Worm (Caenorhabditis elegans) whole organism, L3 larva: ENCODE results near the gene cyp-33B1.

Experiments
- ZK546.5 ChIP-seq: sonication (generic microtip); optimal IDR thresholded peaks from 2 replicates; lab custom pipeline; 2017; ENCODE audit warnings: missing biosample characterization, missing genetic modification characterization
- aly-2 ChIP-seq: fragments of 150-350 bp; optimal IDR thresholded peaks from 2 replicates; lab custom pipeline; 2014; ENCODE audit warnings: missing biosample characterization, missing genetic modification characterization
- ceh-16 ChIP-seq: sonication (generic microtip); optimal IDR thresholded peaks from 2 replicates; lab custom pipeline; 2017; ENCODE audit warnings: missing biosample characterization, missing genetic modification characterization
- ceh-82 ChIP-seq: fragments of 150-350 bp; optimal IDR thresholded peaks from 2 replicates; lab custom pipeline; 2014; ENCODE audit warnings: missing biosample characterization, missing genetic modification characterization
- ceh-9 ChIP-seq: sonication (generic microtip); optimal IDR thresholded peaks from 2 replicates; lab custom pipeline; 2018; ENCODE audit warnings: missing biosample characterization, missing genetic modification characterization
- daf-12 ChIP-seq: fragments of 150-350 bp; optimal IDR thresholded peaks from 2 replicates; lab custom pipeline; 2014; ENCODE audit warnings: missing biosample characterization, missing genetic modification reagents, missing genetic modification characterization
- elt-1 ChIP-seq: fragments of 150-350 bp; optimal IDR thresholded peaks from 2 replicates; lab custom pipeline; 2014; ENCODE audit warnings: missing biosample characterization, missing genetic modification characterization
- elt-3 ChIP-seq, 3 experiments: fragments of 150-350 bp in 1 of 3; sonication (generic microtip) in 2 of 3; optimal IDR thresholded peaks; 2 replicates in 2 of 3; 4 replicates in 1 of 3; lab custom pipeline; 2014 to 2017; ENCODE audit warnings: missing biosample characterization in 3 of 3, missing genetic modification characterization in 3 of 3
- eor-1 ChIP-seq, 2 experiments: fragments of 150-350 bp; optimal IDR thresholded peaks; 2 replicates each; lab custom pipeline; 2014 to 2018; ENCODE audit warnings: missing biosample characterization in 2 of 2, missing genetic modification characterization in 2 of 2
- fkh-2 ChIP-seq: fragments of 150-350 bp; optimal IDR thresholded peaks from 2 replicates; lab custom pipeline; 2014; ENCODE audit warnings: missing biosample characterization, missing genetic modification reagents, missing genetic modification characterization
- hmg-11 ChIP-seq: sonication (generic microtip); optimal IDR thresholded peaks from 2 replicates; lab custom pipeline; 2016; ENCODE audit warnings: missing genetic modification characterization, missing compliant biosample characterization
- jun-1 ChIP-seq: fragments of 150-350 bp; optimal IDR thresholded peaks from 2 replicates; lab custom pipeline; 2014; ENCODE audit warnings: missing biosample characterization, missing genetic modification reagents, missing genetic modification characterization
- lin-15B ChIP-seq: fragments of 150-350 bp; optimal IDR thresholded peaks from 2 replicates; lab custom pipeline; 2014; ENCODE audit warnings: missing biosample characterization, missing genetic modification characterization
- lsy-12 ChIP-seq: sonication (generic microtip); optimal IDR thresholded peaks from 2 replicates; lab custom pipeline; 2016; ENCODE audit warnings: mild to moderate bottlenecking, missing genetic modification characterization, missing compliant biosample characterization
- mdl-1 ChIP-seq: fragments of 150-350 bp; optimal IDR thresholded peaks from 2 replicates; lab custom pipeline; 2014; ENCODE audit warnings: missing biosample characterization, missing genetic modification characterization
- mml-1 ChIP-seq: fragments of 150-350 bp; sonication (generic microtip); optimal IDR thresholded peaks from 3 replicates; lab custom pipeline; 2014; ENCODE audit warnings: missing biosample characterization, missing genetic modification characterization
- nfya-1 ChIP-seq: sonication (generic microtip); optimal IDR thresholded peaks from 2 replicates; lab custom pipeline; 2017; ENCODE audit warnings: missing genetic modification characterization, mild to moderate bottlenecking, missing compliant biosample characterization, antibody characterized with exemption, moderate library complexity; ENCODE audit not compliant: insufficient read depth
- nhr-11 ChIP-seq: fragments of 150-350 bp; optimal IDR thresholded peaks from 2 replicates; lab custom pipeline; 2014; ENCODE audit warnings: missing biosample characterization, missing genetic modification characterization
- nhr-12 ChIP-seq: fragments of 150-350 bp; optimal IDR thresholded peaks from 2 replicates; lab custom pipeline; 2014; ENCODE audit warnings: missing biosample characterization, missing genetic modification characterization
- nhr-23 ChIP-seq: fragments of 150-350 bp; optimal IDR thresholded peaks from 2 replicates; lab custom pipeline; 2014; ENCODE audit warnings: missing biosample characterization, missing genetic modification reagents, missing genetic modification characterization
- nhr-237 ChIP-seq: fragments of 150-350 bp; optimal IDR thresholded peaks from 2 replicates; lab custom pipeline; 2014; ENCODE audit warnings: missing biosample characterization, missing genetic modification characterization
- nhr-25 ChIP-seq: sonication (generic microtip); optimal IDR thresholded peaks from 2 replicates; lab custom pipeline; 2017; ENCODE audit warnings: missing biosample characterization, missing genetic modification characterization
- nhr-28 ChIP-seq: fragments of 150-350 bp; optimal IDR thresholded peaks from 2 replicates; lab custom pipeline; 2014; ENCODE audit warnings: missing biosample characterization, missing genetic modification characterization
- nhr-43 ChIP-seq: sonication (generic microtip); optimal IDR thresholded peaks from 2 replicates; lab custom pipeline; 2016; ENCODE audit warnings: mild to moderate bottlenecking, missing genetic modification characterization, missing compliant biosample characterization; ENCODE audit not compliant: poor library complexity, severe bottlenecking
- nhr-76 ChIP-seq: fragments of 150-350 bp; sonication (generic microtip); optimal IDR thresholded peaks from 5 replicates; lab custom pipeline; 2014; ENCODE audit warnings: missing biosample characterization, missing genetic modification characterization
- nhr-77 ChIP-seq: fragments of 150-350 bp; optimal IDR thresholded peaks from 2 replicates; lab custom pipeline; 2014; ENCODE audit warnings: missing biosample characterization, missing genetic modification characterization
- pha-4 ChIP-seq: fragments of 150-350 bp; optimal IDR thresholded peaks from 2 replicates; lab custom pipeline; 2014; ENCODE audit warnings: missing biosample characterization, missing genetic modification reagents, missing genetic modification characterization
- pqm-1 ChIP-seq: fragments of 150-350 bp; optimal IDR thresholded peaks from 2 replicates; lab custom pipeline; 2017; ENCODE audit warnings: missing biosample characterization, missing genetic modification characterization, inconsistent platforms
- sea-2 ChIP-seq: fragments of 150-350 bp; sonication (generic microtip); optimal IDR thresholded peaks from 4 replicates; lab custom pipeline; 2014; ENCODE audit warnings: missing biosample characterization, missing genetic modification reagents, missing genetic modification characterization
- skn-1 ChIP-seq: fragments of 150-350 bp; optimal IDR thresholded peaks from 2 replicates; lab custom pipeline; 2014; ENCODE audit warnings: missing biosample characterization, missing genetic modification characterization
- unc-39 ChIP-seq: sonication (generic microtip); optimal IDR thresholded peaks from 4 replicates; lab custom pipeline; 2017; ENCODE audit warnings: missing biosample characterization, missing genetic modification characterization
- unc-62 ChIP-seq: fragments of 150-350 bp; sonication (generic microtip); optimal IDR thresholded peaks from 4 replicates; lab custom pipeline; 2014; ENCODE audit warnings: missing biosample characterization, missing genetic modification reagents, missing genetic modification characterization
- zag-1 ChIP-seq: fragments of 150-350 bp; optimal IDR thresholded peaks from 2 replicates; lab custom pipeline; 2014; ENCODE audit warnings: missing biosample characterization, missing genetic modification characterization
- ztf-11 ChIP-seq: fragments of 150-350 bp; optimal IDR thresholded peaks from 2 replicates; lab custom pipeline; 2014; ENCODE audit warnings: missing biosample characterization, missing genetic modification characterization

cyp-33B1 gene

DNA sequence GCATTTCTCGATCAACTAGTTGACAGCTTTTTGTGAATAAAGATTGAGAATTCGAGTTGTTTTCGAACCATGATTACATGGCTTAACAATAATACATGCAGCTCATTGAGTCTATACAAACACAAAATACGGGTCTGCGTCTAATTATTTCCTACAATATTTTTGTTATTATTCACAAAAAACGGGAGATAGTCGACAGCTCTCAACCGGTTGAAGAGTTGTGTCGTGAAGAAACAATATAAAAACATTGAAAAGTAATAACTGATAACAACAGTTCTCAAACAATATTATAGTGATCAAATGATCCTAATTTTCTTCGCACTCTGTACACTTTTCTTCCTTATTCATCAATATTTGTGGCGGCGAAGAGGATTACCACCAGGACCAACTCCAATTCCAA lies at the start of gene cyp-33B1:
cyp-33B1 (plus strand) TSS at position 301 of the 400 bp plus-strand sequence.
- no peak for TF ChIP-seq ZK546.5
- no peak for TF ChIP-seq sea-2
- TF ChIP-seq nfya-1 (tag; lab: Kevin White, UChicago), result no peak
- TF ChIP-seq pha-4, result no peak
- no peak for TF ChIP-seq nhr-25 (tag; lab: Kevin White, UChicago)
- no peak for TF ChIP-seq ztf-11 (tag; lab: Kevin White, UChicago)
- no peak for TF ChIP-seq ceh-16
- no peak for TF ChIP-seq hmg-11 (tag; lab: Kevin White, UChicago)
- no peak for TF ChIP-seq nhr-12 (tag; lab: Kevin White, UChicago)
- no peak for TF ChIP-seq aly-2 (tag; lab: Kevin White, UChicago)
- no peak for TF ChIP-seq unc-39 (tag; lab: Kevin White, UChicago)
- TF ChIP-seq unc-62 (GFP tag; lab: Kevin White, UChicago), result no peak
- TF ChIP-seq mdl-1 (tag; lab: Kevin White, UChicago), result no peak
- TF ChIP-seq, all 47 proteins: peak for 0

DNA sequence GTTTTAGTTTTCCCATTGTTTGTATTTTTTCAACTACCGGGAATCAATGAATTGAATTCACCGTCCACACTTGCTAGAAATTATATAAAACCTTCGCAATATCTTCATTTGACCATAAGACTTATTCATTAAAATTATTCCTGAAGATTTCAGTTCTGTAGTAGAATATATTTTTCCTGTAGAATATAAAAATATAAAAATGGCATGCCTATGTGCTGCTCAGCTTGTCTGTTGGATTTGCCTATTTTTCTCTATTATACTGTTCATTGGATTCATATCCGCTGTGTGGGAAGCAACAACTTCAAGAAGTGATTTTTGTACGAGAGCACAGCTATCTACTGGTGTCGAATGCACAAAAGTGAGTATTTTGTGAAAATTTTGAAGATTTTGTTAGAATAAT lies 49.5 kb upstream of the cyp-33B1 start, which contains the start of gene F59E11.6:
F59E11.6 (plus strand) TSS at position 111 of the 400 bp plus-strand sequence.
- TF ChIP-seq mml-1 (tag; lab: Kevin White, UChicago), result no peak
- no peak for TF ChIP-seq zag-1 (tag; lab: Kevin White, UChicago)
- TF ChIP-seq nhr-76 (tag; lab: Kevin White, UChicago), result no peak
- no peak for TF ChIP-seq pqm-1 (tag; lab: Kevin White, UChicago)
- TF ChIP-seq nhr-77 (tag; lab: Kevin White, UChicago), result no peak
- no peak for TF ChIP-seq ceh-9 (tag; lab: Kevin White, UChicago)
- TF ChIP-seq lin-15B (tag; lab: Kevin White, UChicago), result no peak
- no peak for TF ChIP-seq fkh-2
- no peak for TF ChIP-seq nfya-1 (tag; lab: Kevin White, UChicago)
- no peak for TF ChIP-seq ceh-16
- TF ChIP-seq ceh-82 (tag; lab: Kevin White, UChicago), result no peak
- no peak for TF ChIP-seq nhr-23 (tag; lab: Kevin White, UChicago)
- TF ChIP-seq aly-2 (tag; lab: Kevin White, UChicago), result no peak
- no peak for TF ChIP-seq lsy-12 (tag; lab: Kevin White, UChicago)
- TF ChIP-seq skn-1 (tag; lab: Kevin White, UChicago), result no peak
- no peak for TF ChIP-seq nhr-25 (tag; lab: Kevin White, UChicago)
- no peak for TF ChIP-seq nhr-237 (tag; lab: Kevin White, UChicago)
- TF ChIP-seq ztf-11 (tag; lab: Kevin White, UChicago), result no peak
- TF ChIP-seq pha-4, result no peak
- TF ChIP-seq nhr-11 (tag; lab: Kevin White, UChicago), result no peak

DNA sequence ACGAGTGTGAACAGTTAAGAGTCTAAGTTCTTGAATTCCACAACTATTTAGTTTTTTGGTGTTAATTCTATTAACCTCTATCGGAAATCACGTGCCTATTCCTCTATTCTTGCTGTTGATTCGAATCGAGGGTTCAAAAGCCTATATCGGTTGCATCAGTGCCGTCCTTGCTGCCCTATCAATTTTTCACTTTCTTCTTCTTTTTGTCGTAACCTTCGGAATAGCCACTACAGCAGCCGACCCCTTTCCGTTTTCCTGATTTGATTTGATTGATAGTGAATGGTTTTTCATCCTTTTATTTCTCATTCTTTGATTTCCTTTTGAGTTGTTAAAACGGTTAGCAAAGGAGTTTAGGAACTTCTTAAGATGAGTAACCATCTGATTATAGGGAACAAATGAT lies 46.9 kb upstream of the cyp-33B1 start:
- TF ChIP-seq nhr-25 (tag; lab: Kevin White, UChicago), result peak; percentile 16
- TF ChIP-seq daf-12 (tag; lab: Kevin White, UChicago), result no peak
- TF ChIP-seq elt-3 (tag; optimal IDR thresholded peaks at IDR 0.05; lab: Kevin White, UChicago), result peak in 2 of 3 experiments; percentile 21 to 33
- peak; percentile 68 for TF ChIP-seq nhr-43 (tag; lab: Kevin White, UChicago)
- TF ChIP-seq pqm-1 (tag; lab: Kevin White, UChicago), result no peak
- TF ChIP-seq nhr-23 (tag; lab: Kevin White, UChicago), result peak; percentile 52
- TF ChIP-seq, all 47 proteins: peak for 4

DNA sequence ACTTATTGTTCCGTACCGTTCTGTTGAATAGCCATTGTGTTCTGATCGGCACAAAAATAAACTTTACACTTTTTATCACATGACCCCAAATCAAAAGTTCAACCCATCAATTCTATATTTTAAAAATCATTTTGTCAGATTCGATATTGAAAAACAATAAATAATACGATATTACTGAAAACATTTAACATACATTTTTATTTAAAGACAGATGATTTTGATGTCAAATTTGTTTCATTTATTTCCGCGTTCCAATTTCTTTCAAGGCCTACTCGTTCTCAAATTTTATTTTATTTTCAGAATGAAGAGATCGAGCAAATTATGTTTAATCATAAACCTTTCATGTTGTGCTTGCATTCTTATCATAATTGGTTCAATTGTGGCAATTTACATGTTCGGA lies 46.3 kb upstream of the cyp-33B1 start, which contains the start of gene F59E11.5:
F59E11.5 (plus strand) TSS at position 301 of the 400 bp plus-strand sequence.
- TF ChIP-seq skn-1 (tag; lab: Kevin White, UChicago) (no peak), pqm-1 (tag; lab: Kevin White, UChicago) (no peak), eor-1 (tag; optimal IDR thresholded peaks at IDR 0.05; lab: Kevin White, UChicago) (no peak), elt-1 (tag; lab: Kevin White, UChicago) (no peak), lsy-12 (tag; lab: Kevin White, UChicago) (no peak)
- TF ChIP-seq, all 47 proteins: peak for 0

DNA sequence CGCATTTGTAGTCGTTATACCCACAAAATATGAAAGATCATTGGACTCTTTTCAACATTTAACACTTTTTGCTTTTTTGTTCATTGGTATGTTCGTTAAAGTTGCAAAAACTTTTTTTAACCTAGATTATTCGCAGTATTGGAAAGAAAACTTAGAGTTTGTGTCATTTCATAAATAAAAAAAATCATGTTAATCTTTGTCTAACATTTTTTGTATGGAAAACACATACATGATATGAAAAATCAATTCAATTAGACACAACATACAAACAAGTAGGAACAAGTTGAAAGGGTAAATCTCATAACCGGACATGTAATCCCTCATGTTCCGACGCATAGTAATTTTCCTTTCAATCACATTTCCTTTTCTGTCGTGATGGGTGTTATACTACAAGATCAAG lies 40.0 kb upstream of the cyp-33B1 start, which contains the start of gene F59E11.2:
F59E11.2 (plus strand) TSS at position 301 of the 400 bp plus-strand sequence.
- no peak for TF ChIP-seq jun-1
- TF ChIP-seq unc-39 (tag; lab: Kevin White, UChicago), result no peak
- no peak for TF ChIP-seq nhr-28
- TF ChIP-seq aly-2 (tag; lab: Kevin White, UChicago), result no peak
- no peak for TF ChIP-seq nhr-23 (tag; lab: Kevin White, UChicago)
- no peak for TF ChIP-seq pha-4
- no peak for TF ChIP-seq nfya-1 (tag; lab: Kevin White, UChicago)
- TF ChIP-seq nhr-11 (tag; lab: Kevin White, UChicago), result no peak
- no peak for TF ChIP-seq unc-62 (GFP tag; lab: Kevin White, UChicago)
